Worm (Caenorhabditis elegans) whole organism, late embryonic: ENCODE data around the gene math-21.
"Not testable (repeated sequence)": the region's sequence is repeated elsewhere in the genome, so short reads cannot be mapped to it uniquely, and the experiment has no call there.

Experiments
- C08G9.2 ChIP-seq: sonication (generic microtip); optimal IDR thresholded peaks from 2 replicates; lab custom pipeline; 2016; ENCODE audit warnings: mild to moderate bottlenecking, missing genetic modification characterization, moderate library complexity, missing compliant biosample characterization
- K02D7.2 ChIP-seq: sonication (generic microtip); optimal IDR thresholded peaks from 2 replicates; lab custom pipeline; 2017; ENCODE audit warnings: mild to moderate bottlenecking, missing genetic modification characterization, missing compliant biosample characterization
- Y22D7AL.16 ChIP-seq: sonication (generic microtip); optimal IDR thresholded peaks from 2 replicates; lab custom pipeline; 2016; ENCODE audit warnings: missing genetic modification characterization, missing compliant biosample characterization
- ahr-1 ChIP-seq: sonication (generic microtip); optimal IDR thresholded peaks from 2 replicates; lab custom pipeline; 2016; ENCODE audit warnings: missing genetic modification characterization, missing compliant biosample characterization
- ceh-2 ChIP-seq: sonication (generic microtip); optimal IDR thresholded peaks from 2 replicates; lab custom pipeline; 2016; ENCODE audit warnings: missing genotype, missing genetic modification characterization, missing compliant biosample characterization
- ceh-22 ChIP-seq: sonication (generic microtip); optimal IDR thresholded peaks from 2 replicates; lab custom pipeline; 2017; ENCODE audit warnings: missing biosample characterization, missing genetic modification characterization
- ceh-34 ChIP-seq: sonication (generic microtip); optimal IDR thresholded peaks from 2 replicates; lab custom pipeline; 2016; ENCODE audit warnings: mild to moderate bottlenecking, missing genetic modification characterization, missing compliant biosample characterization
- ceh-45 ChIP-seq: fragments of 200-800 bp; sonication (Bioruptor generic); IDR thresholded peaks from 2 replicates; pipeline ENCODE4 v1.3.6; 2022; ENCODE audit warnings: missing genetic modification reagents, missing genetic modification characterization, missing compliant biosample characterization
- ceh-6 ChIP-seq: fragments of 200-800 bp; sonication (Bioruptor generic); optimal IDR thresholded peaks from 2 replicates; lab custom pipeline; 2018; ENCODE audit warnings: mild to moderate bottlenecking, missing genetic modification characterization, missing compliant biosample characterization
- che-1 ChIP-seq: sonication (generic microtip); optimal IDR thresholded peaks from 2 replicates; lab custom pipeline; 2016; ENCODE audit warnings: mild to moderate bottlenecking, missing genetic modification characterization, missing compliant biosample characterization
- dmd-4 ChIP-seq: sonication (generic microtip); optimal IDR thresholded peaks from 2 replicates; lab custom pipeline; 2016; ENCODE audit warnings: borderline replicate concordance, missing genetic modification characterization, missing compliant biosample characterization
- elt-2 ChIP-seq: sonication (generic microtip); optimal IDR thresholded peaks from 2 replicates; lab custom pipeline; 2016; ENCODE audit warnings: missing genetic modification reagents, missing genetic modification characterization, missing compliant biosample characterization
- elt-4 ChIP-seq: sonication (generic microtip); optimal IDR thresholded peaks from 2 replicates; lab custom pipeline; 2016; ENCODE audit warnings: missing genetic modification characterization, missing compliant biosample characterization
- fkh-6 ChIP-seq: sonication (generic microtip); optimal IDR thresholded peaks from 2 replicates; lab custom pipeline; 2016; ENCODE audit warnings: missing genetic modification characterization, missing compliant biosample characterization
- gmeb-2 ChIP-seq: sonication (generic microtip); optimal IDR thresholded peaks from 2 replicates; lab custom pipeline; 2016; ENCODE audit warnings: missing genetic modification characterization, inconsistent platforms, missing compliant biosample characterization
- hlh-30 ChIP-seq: sonication (generic microtip); optimal IDR thresholded peaks from 2 replicates; lab custom pipeline; 2017; ENCODE audit warnings: antibody characterized with exemption, missing genetic modification characterization, missing compliant biosample characterization; ENCODE audit not compliant: insufficient read depth
- hlh-6 ChIP-seq: sonication (generic microtip); optimal IDR thresholded peaks from 2 replicates; lab custom pipeline; 2016; ENCODE audit warnings: missing genotype, missing genetic modification characterization, missing compliant biosample characterization
- lim-6 ChIP-seq: sonication (generic microtip); optimal IDR thresholded peaks from 2 replicates; lab custom pipeline; 2016; ENCODE audit warnings: missing genetic modification characterization, missing compliant biosample characterization
- nfya-1 ChIP-seq: sonication (generic microtip); optimal IDR thresholded peaks from 2 replicates; lab custom pipeline; 2017; ENCODE audit warnings: missing genetic modification characterization, mild to moderate bottlenecking, missing compliant biosample characterization, antibody characterized with exemption, moderate library complexity
- nhr-11 ChIP-seq: fragments of 150-350 bp; optimal IDR thresholded peaks from 2 replicates; lab custom pipeline; 2014; ENCODE audit warnings: missing biosample characterization, missing genetic modification characterization
- npax-4 ChIP-seq: sonication (generic microtip); optimal IDR thresholded peaks from 2 replicates; lab custom pipeline; 2016; ENCODE audit warnings: missing genetic modification characterization, missing compliant biosample characterization
- pag-3 ChIP-seq: sonication (generic microtip); optimal IDR thresholded peaks from 2 replicates; lab custom pipeline; 2016; ENCODE audit warnings: missing compliant biosample characterization, missing genetic modification characterization, borderline replicate concordance
- pat-9 ChIP-seq: fragments of 200-800 bp; sonication (Bioruptor generic); optimal IDR thresholded peaks from 2 replicates; lab custom pipeline; 2018; ENCODE audit warnings: mild to moderate bottlenecking, missing genetic modification characterization, moderate library complexity, missing compliant biosample characterization
- pha-4 ChIP-seq: fragments of 150-350 bp; optimal IDR thresholded peaks from 2 replicates; lab custom pipeline; 2018; ENCODE audit warnings: missing biosample characterization, missing genetic modification reagents, missing genetic modification characterization
- rnt-1 ChIP-seq: sonication (generic microtip); optimal IDR thresholded peaks from 2 replicates; lab custom pipeline; 2016; ENCODE audit warnings: missing genetic modification characterization, missing compliant biosample characterization
- sox-2 ChIP-seq: fragments of 200-800 bp; sonication (Bioruptor generic); IDR thresholded peaks from 2 replicates; pipeline ENCODE4 v1.3.6; 2022; ENCODE audit warnings: missing genetic modification reagents, missing genetic modification characterization, missing compliant biosample characterization
- sox-4 ChIP-seq: sonication (generic microtip); optimal IDR thresholded peaks from 2 replicates; lab custom pipeline; 2017; ENCODE audit warnings: mild to moderate bottlenecking, missing genetic modification characterization, inconsistent platforms, missing compliant biosample characterization
- ttx-3 ChIP-seq: sonication (generic microtip); optimal IDR thresholded peaks from 2 replicates; lab custom pipeline; 2016; ENCODE audit warnings: missing genetic modification reagents, missing genetic modification characterization, missing compliant biosample characterization
- unc-3 ChIP-seq, 2 experiments: fragments of 200-800 bp in 1 of 2; sonication (Bioruptor generic) in 1 of 2; sonication (generic microtip) in 1 of 2; conservative IDR thresholded peaks in 1 of 2; optimal IDR thresholded peaks in 1 of 2; 2 replicates each; pipeline versions ENCODE4 v1.3.6 to Lab custom; 2016 to 2022; ENCODE audit warnings: missing compliant biosample characterization in 2 of 2, missing genetic modification characterization in 2 of 2, missing genetic modification reagents in 1 of 2
- unc-42 ChIP-seq: sonication (generic microtip); optimal IDR thresholded peaks from 2 replicates; lab custom pipeline; 2016; ENCODE audit warnings: missing genotype, missing genetic modification characterization, missing compliant biosample characterization
- zip-5 ChIP-seq: sonication (generic microtip); optimal IDR thresholded peaks from 2 replicates; lab custom pipeline; 2016; ENCODE audit warnings: missing genetic modification characterization, missing compliant biosample characterization
- ztf-16 ChIP-seq: sonication (generic microtip); optimal IDR thresholded peaks from 2 replicates; lab custom pipeline; 2017; ENCODE audit warnings: missing genetic modification characterization, missing compliant biosample characterization

Gene math-21

ce11 chrII:1993738-1994137 is at the start of gene math-21:
math-21 (plus strand) TSS chrII:1994038.
- TF ChIP-seq zip-5, result no peak
- no peak for TF ChIP-seq nhr-11 (tag; lab: Kevin White, UChicago)
- TF ChIP-seq ceh-45 (GFP tag; lab: Robert Waterston, UW), result no peak
- TF ChIP-seq C08G9.2 (tag; lab: Kevin White, UChicago), result no peak
- no peak for TF ChIP-seq unc-42 (tag; lab: Kevin White, UChicago)
- no peak for TF ChIP-seq gmeb-2
- TF ChIP-seq che-1 (tag; lab: Kevin White, UChicago), result no peak
- TF ChIP-seq nfya-1 (tag; lab: Kevin White, UChicago), result no peak
- TF ChIP-seq ceh-6 (GFP tag; lab: Kevin White, UChicago), result no peak
- no peak for TF ChIP-seq rnt-1
- no peak for TF ChIP-seq dmd-4 (tag; lab: Kevin White, UChicago)
- no peak for TF ChIP-seq hlh-6 (tag; lab: Kevin White, UChicago)
- no peak for TF ChIP-seq ceh-34 (tag; lab: Kevin White, UChicago)
- no peak for TF ChIP-seq elt-2 (tag; lab: Kevin White, UChicago)

- TF ChIP-seq elt-4 (tag; lab: Kevin White, UChicago), result no peak
- TF ChIP-seq pat-9 (tag; lab: Kevin White, UChicago), result no peak
- TF ChIP-seq gmeb-2, result no peak
- TF ChIP-seq C08G9.2 (tag; lab: Kevin White, UChicago), result no peak
- TF ChIP-seq, all 69 proteins: peak for 0
Measured at ce11 chrII:1945093-1945492, 48.7 kb upstream of the math-21 start, which contains the start of gene ZK250.14. ZK250.14 (minus strand) TSS chrII:1945193.

DNA sequence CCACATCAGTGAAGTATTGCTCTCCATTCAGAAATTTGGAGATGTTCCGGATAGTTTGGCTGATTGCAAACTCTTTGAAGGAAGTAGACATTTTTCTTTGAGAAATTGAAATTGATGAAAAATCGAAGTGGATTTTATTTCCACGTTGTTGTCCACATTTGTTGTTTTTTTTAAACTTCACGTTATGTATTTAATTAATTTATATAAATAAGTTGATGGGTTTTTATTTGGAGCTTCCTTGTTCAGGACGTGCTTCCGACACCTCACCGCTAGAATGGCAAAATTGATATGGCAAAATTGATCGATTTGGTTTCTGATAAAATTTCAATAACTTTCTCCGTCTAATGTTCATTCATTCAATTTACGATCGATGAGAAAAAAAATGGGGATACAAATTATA is 47.4 kb upstream of the math-21 start, which contains the start of gene math-48:
TSS of gene math-48 (minus strand) at position 101 of the 400 bp plus-strand sequence.
- no peak for TF ChIP-seq lim-6

DNA sequence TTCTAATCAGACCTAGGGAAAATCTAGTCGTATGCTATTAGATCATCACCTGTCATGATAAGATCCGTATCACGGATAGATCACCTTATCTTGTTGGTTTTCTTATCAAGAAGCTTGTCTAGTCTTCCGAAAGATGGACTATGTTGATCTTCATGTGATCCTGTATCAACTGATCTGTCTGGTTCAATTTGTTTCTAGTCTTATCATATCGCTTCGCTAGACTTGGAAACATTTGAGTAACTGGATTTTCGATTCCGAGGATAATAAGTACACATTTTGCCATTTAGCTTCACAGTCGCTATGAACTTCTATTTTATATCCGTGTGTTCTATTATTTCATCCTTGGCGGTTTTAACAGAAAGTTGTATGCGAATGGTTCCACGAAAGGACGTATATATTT is 45.4 kb upstream of the math-21 start, which contains the start of gene ZK250.2:
TSS of gene ZK250.2 (plus strand) at position 301 of the 400 bp plus-strand sequence.
- not testable (repeated sequence) for TF ChIP-seq zip-5; Y22D7AL.16 (tag; lab: Kevin White, UChicago); K02D7.2

- no peak for TF ChIP-seq npax-4
- TF ChIP-seq ceh-2 (tag; lab: Kevin White, UChicago), result no peak
- no peak for TF ChIP-seq unc-3 (GFP tag; conservative IDR thresholded peaks at IDR 0.05; lab: Robert Waterston, UW)
- no peak for TF ChIP-seq unc-3 (tag; optimal IDR thresholded peaks at IDR 0.05; lab: Kevin White, UChicago)
- TF ChIP-seq pat-9 (tag; lab: Kevin White, UChicago), result no peak
- TF ChIP-seq ztf-16 (tag; lab: Kevin White, UChicago), result no peak
- TF ChIP-seq elt-2 (tag; lab: Kevin White, UChicago), result peak; percentile 99
- no peak for TF ChIP-seq ceh-45 (GFP tag; lab: Robert Waterston, UW)
- TF ChIP-seq, all 69 proteins: peak for 1
Measured at ce11 chrII:1949119-1949518, 44.7 kb upstream of the math-21 start.

DNA sequence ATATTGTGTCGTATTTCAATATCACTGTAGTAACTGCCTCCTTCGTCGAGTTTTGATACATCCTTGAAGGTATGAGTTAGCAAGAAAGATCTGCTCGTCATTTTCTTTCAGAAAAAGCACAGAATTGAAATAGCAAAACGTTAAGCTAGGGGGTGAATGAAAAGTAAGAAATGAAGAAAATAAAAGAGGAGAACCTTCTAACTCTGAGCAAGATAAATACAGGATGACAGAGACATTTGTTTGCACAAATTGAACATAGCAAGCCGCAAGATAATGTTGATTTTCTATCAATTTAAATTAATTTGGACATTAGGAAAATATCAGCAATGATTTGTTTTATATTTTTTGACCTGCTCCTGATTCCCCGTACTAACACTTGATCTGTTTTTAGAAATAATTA is 38.3 kb upstream of the math-21 start, which contains the start of gene math-49:
TSS of gene math-49 (minus strand) at position 101 of the 400 bp plus-strand sequence.
- not testable (repeated sequence) for TF ChIP-seq sox-2 (GFP tag; lab: Robert Waterston, UW); unc-42 (tag; lab: Kevin White, UChicago); fkh-6 (tag; lab: Kevin White, UChicago)

DNA sequence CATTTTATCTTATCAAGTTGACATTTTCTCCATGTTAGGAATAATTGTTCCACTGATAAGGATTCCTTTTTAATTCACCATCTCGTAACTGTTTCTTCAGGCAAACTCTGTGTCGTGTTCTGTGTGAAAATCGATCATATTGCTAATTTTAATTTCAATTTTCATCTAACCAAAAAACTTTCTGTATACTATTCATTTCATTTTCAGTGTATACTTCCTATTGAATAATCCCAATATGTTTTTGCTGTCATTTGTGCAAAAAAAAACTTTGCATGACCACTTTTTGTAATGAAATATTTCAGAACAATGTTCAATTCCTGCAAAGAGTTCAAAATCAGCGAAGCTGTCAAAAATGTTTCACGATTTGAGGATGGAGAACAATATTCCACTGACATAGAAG is 6.9 kb upstream of the math-21 start, which contains the start of gene Y16E11A.4:
TSS of gene Y16E11A.4 (plus strand) at position 301 of the 400 bp plus-strand sequence.
- peak; percentile 52 for TF ChIP-seq elt-2 (tag; lab: Kevin White, UChicago)
- TF ChIP-seq C08G9.2 (tag; lab: Kevin White, UChicago), result no peak
- no peak for TF ChIP-seq K02D7.2

ce11 chrII:1989010-1989409 is 4.8 kb upstream of the math-21 start, which contains the start of gene math-44:
math-44 (plus strand) TSS chrII:1989310.
- TF ChIP-seq ceh-22 (tag; lab: Kevin White, UChicago) (no peak), hlh-30 (tag; lab: Kevin White, UChicago) (no peak), zip-5 (no peak), pha-4 (tag; lab: Kevin White, UChicago) (no peak), ttx-3 (tag; lab: Kevin White, UChicago) (no peak), pag-3 (tag; lab: Kevin White, UChicago) (no peak), ceh-34 (tag; lab: Kevin White, UChicago) (no peak), unc-3 (GFP tag; conservative IDR thresholded peaks at IDR 0.05; lab: Robert Waterston, UW) (no peak), unc-3 (tag; optimal IDR thresholded peaks at IDR 0.05; lab: Kevin White, UChicago) (no peak), ahr-1 (tag; lab: Kevin White, UChicago) (no peak), sox-4 (no peak), lim-6 (no peak), ceh-2 (tag; lab: Kevin White, UChicago) (no peak), che-1 (tag; lab: Kevin White, UChicago) (no peak)
